Fruit fly (Drosophila melanogaster): ENCODE data around the gene CG3397.

- TF ChIP-seq CG8159 (tag; optimal IDR thresholded peaks at IDR 0.05) (peak; percentile 68), EcR (GFP tag; optimal IDR thresholded peaks at IDR 0.05) (peak; percentile 8), CG32121 (GFP tag; IDR thresholded peaks at IDR 0.05) (no peak)
Measured at dm6 chr3R:11947079-11947869, 37.1 kb downstream of the CG3397 start.

All from whole organism, pupa.